Worm (Caenorhabditis elegans): Measurements from ENCODE around the gene mtp-18.

ce11 chrX:6205325-6205724 lies 880 bp downstream of the mtp-18 start:
- TF ChIP-seq unc-86 (tag; optimal IDR thresholded peaks at IDR 0.05) (no peak), nhr-12 (tag; optimal IDR thresholded peaks at IDR 0.05) (no peak), nhr-77 (tag; optimal IDR thresholded peaks at IDR 0.05) (no peak)
